Worm (Caenorhabditis elegans): ENCODE measurements around the gene T24C12.3.

T24C12.3 gene

DNA sequence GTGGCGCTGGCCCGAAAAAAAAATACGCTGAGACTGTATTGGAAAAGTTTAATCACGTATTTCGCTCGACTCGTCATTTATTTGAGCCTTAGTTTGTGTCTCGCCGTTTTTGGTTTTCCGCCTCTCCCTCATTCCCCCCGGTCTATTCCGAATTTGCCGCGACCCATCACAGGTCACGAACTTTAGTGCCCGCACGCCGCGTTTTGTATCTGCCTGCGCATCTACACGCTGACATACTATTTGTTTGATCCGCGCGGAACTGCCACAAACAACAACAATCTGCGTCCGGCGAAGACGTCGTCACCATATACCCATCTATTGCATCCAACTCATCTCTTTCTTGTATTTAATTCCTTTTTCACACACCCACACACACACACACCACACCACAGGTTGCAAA lies 6.5 kb upstream of the T24C12.3 start:
- TF ChIP-seq madf-3 (GFP tag; IDR thresholded peaks at IDR 0.05) = 0 out of 2 replicates have a peak, but pooled peaks have one; percentile 8
- no peak for TF ChIP-seq lir-1 (GFP tag; conservative IDR thresholded peaks at IDR 0.05)

- TF ChIP-seq let-526 (GFP tag; IDR thresholded peaks at IDR 0.05) = no peak
- TF ChIP-seq pbrm-1 (GFP tag; IDR thresholded peaks at IDR 0.05) = no peak
- no peak for TF ChIP-seq Y53F4B.3 (GFP tag; IDR thresholded peaks at IDR 0.05)
- TF ChIP-seq gei-17 (GFP tag; optimal IDR thresholded peaks at IDR 0.05) = no peak
- TF ChIP-seq tlf-1 (GFP tag; optimal IDR thresholded peaks at IDR 0.05) = no peak
Observed at ce11 chrX:2208391-2208790, 4.7 kb upstream of the T24C12.3 start.

ce11 chrX:2204963-2205362 lies 1.3 kb upstream of the T24C12.3 start, which contains the start of gene T24C12.4:
Gene T24C12.4, minus strand, starts transcription at chrX:2205063.
- TF ChIP-seq fkh-3 (tag; optimal IDR thresholded peaks at IDR 0.05) (no peak), unc-130 (GFP tag; optimal IDR thresholded peaks at IDR 0.05) (no peak), Y56A3A.18 (GFP tag; IDR thresholded peaks at IDR 0.05) (no peak), hrde-1 (tag; optimal IDR thresholded peaks at IDR 0.05; ENCODE audit: borderline replicate concordance) (no peak), ceh-40 (GFP tag; IDR thresholded peaks at IDR 0.05) (no peak), F57A8.1 (GFP tag; optimal IDR thresholded peaks at IDR 0.05) (no peak), aptf-2 (GFP tag; conservative IDR thresholded peaks at IDR 0.05) (no peak), lin-40 (tag; optimal IDR thresholded peaks at IDR 0.05) (no peak)

- TF ChIP-seq dpl-1 (GFP tag; optimal IDR thresholded peaks at IDR 0.05) = no peak
- no peak for TF ChIP-seq attf-5 (GFP tag; optimal IDR thresholded peaks at IDR 0.05)
- no peak for TF ChIP-seq Y67H2A.10 (GFP tag; conservative IDR thresholded peaks at IDR 0.05)
- no peak for TF ChIP-seq nhr-179 (tag; optimal IDR thresholded peaks at IDR 0.05)
- no peak for TF ChIP-seq madf-10 (tag; optimal IDR thresholded peaks at IDR 0.05)
- no peak for TF ChIP-seq ztf-6 (GFP tag; IDR thresholded peaks at IDR 0.05)
- TF ChIP-seq sea-2 (GFP tag; IDR thresholded peaks at IDR 0.05) = no peak
- no peak for TF ChIP-seq tbx-9 (tag; optimal IDR thresholded peaks at IDR 0.05; ENCODE audit: borderline replicate concordance)
- TF ChIP-seq T07F8.4 (tag; optimal IDR thresholded peaks at IDR 0.05) = no peak
- TF ChIP-seq ekl-4 (GFP tag; IDR thresholded peaks at IDR 0.05) = no peak
- no peak for TF ChIP-seq cebp-1 (GFP tag; IDR thresholded peaks at IDR 0.05)
- no peak for TF ChIP-seq cebp-1 (tag; optimal IDR thresholded peaks at IDR 0.05)
- no peak for TF ChIP-seq F22D6.2 (tag; optimal IDR thresholded peaks at IDR 0.05)
- no peak for TF ChIP-seq sptf-2 (GFP tag; optimal IDR thresholded peaks at IDR 0.05)
- TF ChIP-seq egl-18 (GFP tag; IDR thresholded peaks at IDR 0.05) = no peak
- TF ChIP-seq C06A6.2 (GFP tag; conservative IDR thresholded peaks at IDR 0.05) = no peak
- no peak for TF ChIP-seq snpc-3.4 (tag; optimal IDR thresholded peaks at IDR 0.05)
- no peak for TF ChIP-seq mcd-1 (GFP tag; IDR thresholded peaks at IDR 0.05)
- no peak for TF ChIP-seq F37B4.10 (GFP tag; IDR thresholded peaks at IDR 0.05)
- no peak for TF ChIP-seq unc-62 (GFP tag; optimal IDR thresholded peaks at IDR 0.05)
Observed at ce11 chrX:2199140-2199539, 4.6 kb downstream of the T24C12.3 start, which contains the start of gene T24C12.1. Gene T24C12.1, plus strand, starts transcription at chrX:2199440.

- TF ChIP-seq sptf-2 (GFP tag; optimal IDR thresholded peaks at IDR 0.05) = no peak
- no peak for TF ChIP-seq pbrm-1 (GFP tag; IDR thresholded peaks at IDR 0.05)
- no peak for TF ChIP-seq C06A6.2 (GFP tag; conservative IDR thresholded peaks at IDR 0.05)
- no peak for TF ChIP-seq ceh-58 (GFP tag; IDR thresholded peaks at IDR 0.05)
- no peak for TF ChIP-seq tlf-1 (GFP tag; optimal IDR thresholded peaks at IDR 0.05)
- no peak for TF ChIP-seq lag-1 (GFP tag; IDR thresholded peaks at IDR 0.05)
- no peak for TF ChIP-seq lsl-1 (GFP tag; optimal IDR thresholded peaks at IDR 0.05)
- no peak for TF ChIP-seq mel-28 (tag; optimal IDR thresholded peaks at IDR 0.05; ENCODE audit: borderline replicate concordance)
- TF ChIP-seq sea-2 (GFP tag; IDR thresholded peaks at IDR 0.05) = no peak
- TF ChIP-seq zim-3 (tag; optimal IDR thresholded peaks at IDR 0.05) = no peak
- no peak for TF ChIP-seq rcor-1 (GFP tag; IDR thresholded peaks at IDR 0.05)
- no peak for TF ChIP-seq F33H1.4 (GFP tag; IDR thresholded peaks at IDR 0.05)
Observed at ce11 chrX:2197444-2197843, 6.2 kb downstream of the T24C12.3 start.

Data from whole organism, young adult.